Worm (Caenorhabditis elegans): ENCODE data around the gene C38D4.10.

ce11 chrIII:4814730-4815129 lies 32.4 kb downstream of the C38D4.10 start, which contains the start of gene arl-6:
- no peak for TF ChIP-seq swsn-7 (tag; optimal IDR thresholded peaks at IDR 0.05)
- no peak for TF ChIP-seq alr-1 (tag; optimal IDR thresholded peaks at IDR 0.05; ENCODE audit: borderline replicate concordance)
- TF ChIP-seq lin-15B (tag; optimal IDR thresholded peaks at IDR 0.05) = no peak
- TF ChIP-seq lin-13 (GFP tag; optimal IDR thresholded peaks at IDR 0.05) = no peak
- no peak for TF ChIP-seq nhr-77 (tag; optimal IDR thresholded peaks at IDR 0.05)
- TF ChIP-seq lsy-2 (tag; optimal IDR thresholded peaks at IDR 0.05) = no peak
- TF ChIP-seq snpc-4 (tag; optimal IDR thresholded peaks at IDR 0.05) = no peak
- no peak for TF ChIP-seq dpl-1 (GFP tag; optimal IDR thresholded peaks at IDR 0.05)
- no peak for TF ChIP-seq ama-1 (optimal IDR thresholded peaks at IDR 0.05)

All from whole organism, L1 larva.